Fruit fly (Drosophila melanogaster): ENCODE results near the gene wuho.

Gene wuho

dm6 chrX:6332988-6333719 is 45.3 kb downstream of the wuho start:
- TF ChIP-seq woc (GFP tag; optimal IDR thresholded peaks at IDR 0.05) (no peak), foxo (GFP tag; optimal IDR thresholded peaks at IDR 0.05) (peak in 1 of 2 experiments; percentile 15), ey (GFP tag; optimal IDR thresholded peaks at IDR 0.05) (peak; percentile 4), Dfd (GFP tag; optimal IDR thresholded peaks at IDR 0.05) (no peak), OdsH (GFP tag; optimal IDR thresholded peaks at IDR 0.05) (no peak), rgr (GFP tag; optimal IDR thresholded peaks at IDR 0.05) (peak; percentile 2), Rel (GFP tag; optimal IDR thresholded peaks at IDR 0.05) (no peak), Rel (tag; optimal IDR thresholded peaks at IDR 0.05) (peak; percentile 93)

- no peak for TF ChIP-seq dl (GFP tag; optimal IDR thresholded peaks at IDR 0.05; ENCODE audit: insufficient read depth in 1 of 2, partially characterized antibody in 2 of 2)
- TF ChIP-seq Rel (GFP tag; optimal IDR thresholded peaks at IDR 0.05) = no peak
- peak; percentile 85 for TF ChIP-seq Rel (tag; optimal IDR thresholded peaks at IDR 0.05)
- TF ChIP-seq rgr (GFP tag; optimal IDR thresholded peaks at IDR 0.05) = no peak
- no peak for TF ChIP-seq Jra (GFP tag; optimal IDR thresholded peaks at IDR 0.05)
Observed at dm6 chrX:6334945-6335344, 47.0 kb downstream of the wuho start.

DNA sequence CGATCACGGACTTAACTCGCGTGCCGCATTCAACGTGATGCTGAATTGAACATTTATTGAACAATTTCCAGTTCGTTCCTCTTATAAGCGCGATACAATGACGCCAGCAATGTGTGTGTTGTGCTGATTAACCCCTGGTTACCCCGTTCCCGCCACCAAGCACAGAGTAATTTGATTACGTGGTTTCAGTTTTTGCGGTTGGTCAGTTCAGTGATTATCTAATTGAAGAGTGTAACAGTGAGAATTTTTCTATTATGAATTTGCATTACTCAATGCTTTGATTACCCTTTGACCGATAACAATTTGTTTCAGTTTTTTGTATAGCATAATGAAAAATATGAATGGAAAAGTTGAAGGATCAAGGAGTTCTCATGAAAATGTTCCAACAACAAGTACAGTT is 49.8 kb downstream of the wuho start, which contains the start of gene CG3842:
Gene CG3842, plus strand, starts transcription at position 61 of the 400 bp plus-strand sequence.
- no peak for TF ChIP-seq sv (GFP tag; optimal IDR thresholded peaks at IDR 0.05)
- TF ChIP-seq pan (optimal IDR thresholded peaks at IDR 0.05) = no peak
- TF ChIP-seq N (GFP tag; optimal IDR thresholded peaks at IDR 0.05) = no peak
- TF ChIP-seq jim (GFP tag; optimal IDR thresholded peaks at IDR 0.05) = no peak
- TF ChIP-seq woc (GFP tag; optimal IDR thresholded peaks at IDR 0.05) = no peak
- TF ChIP-seq psq (GFP tag; optimal IDR thresholded peaks at IDR 0.05) = no peak
- no peak for TF ChIP-seq Myc (optimal IDR thresholded peaks at IDR 0.05)
- no peak for TF ChIP-seq tai (GFP tag; optimal IDR thresholded peaks at IDR 0.05)
- TF ChIP-seq foxo (GFP tag; optimal IDR thresholded peaks at IDR 0.05) = no peak
- TF ChIP-seq sage (GFP tag; optimal IDR thresholded peaks at IDR 0.05) = no peak

Data from whole organism, wandering third instar larva.